Worm (Caenorhabditis elegans): ENCODE results near the gene C17H12.3.

- TF ChIP-seq ceh-63 (GFP tag; optimal IDR thresholded peaks at IDR 0.05) (no peak), mep-1 (tag; optimal IDR thresholded peaks at IDR 0.05) (no peak), nhr-77 (tag; optimal IDR thresholded peaks at IDR 0.05) (no peak)
These were observed 16.4 kb upstream of the C17H12.3 start, which contains the start of gene ceh-48 for ce11 chrIV:6811808-6812207.
